Worm (Caenorhabditis elegans): Measurements from ENCODE around the gene ZK632.4.

ce11 chrIII:9772394-9772793 is 34.9 kb downstream of the ZK632.4 start:
- TF ChIP-seq mcd-1 (GFP tag; IDR thresholded peaks at IDR 0.05) (no peak), snpc-1.3 (tag; optimal IDR thresholded peaks at IDR 0.05; ENCODE audit: insufficient read depth) (no peak), snpc-3.4 (tag; optimal IDR thresholded peaks at IDR 0.05) (no peak), sea-2 (GFP tag; IDR thresholded peaks at IDR 0.05) (no peak), nhr-179 (tag; optimal IDR thresholded peaks at IDR 0.05) (no peak), ztf-25 (GFP tag; IDR thresholded peaks at IDR 0.05) (no peak), sdz-38 (tag; optimal IDR thresholded peaks at IDR 0.05) (no peak), T26A5.8 (tag; optimal IDR thresholded peaks at IDR 0.05) (no peak), ceh-91 (GFP tag; IDR thresholded peaks at IDR 0.05) (no peak), ZK185.1 (tag; optimal IDR thresholded peaks at IDR 0.05; ENCODE audit: poor library complexity, severe bottlenecking) (no peak), lin-35 (GFP tag; optimal IDR thresholded peaks at IDR 0.05) (no peak), Y56A3A.18 (GFP tag; IDR thresholded peaks at IDR 0.05) (no peak), unc-62 (GFP tag; optimal IDR thresholded peaks at IDR 0.05) (no peak)

Data from whole organism, young adult.